Fruit fly (Drosophila melanogaster) whole organism, embryonic: Measurements from ENCODE around the gene CG3626.

ENCODE experiments used
- Abd-B ChIP-seq: fragments of 200-800 bp; sonication (Bioruptor generic); optimal IDR thresholded peaks from 2 replicates; lab custom pipeline; 2018; ENCODE audit warnings: missing biosample characterization, mild to moderate bottlenecking, missing genetic modification characterization, moderate library complexity
- CG10366 ChIP-seq: fragments of 200-800 bp; sonication (Bioruptor generic); IDR thresholded peaks from 2 replicates; pipeline ENCODE4 v1.3.6; 2022; ENCODE audit warnings: missing biosample characterization, missing genetic modification characterization
- CG11560 ChIP-seq: fragments of 200-800 bp; sonication (Bioruptor generic); IDR thresholded peaks from 3 replicates; pipeline ENCODE4 v1.3.6; 2022; ENCODE audit warnings: missing biosample characterization, missing genetic modification characterization
- CG11723 ChIP-seq: fragments of 200-800 bp; sonication (Bioruptor generic); optimal IDR thresholded peaks from 2 replicates; lab custom pipeline; 2017; ENCODE audit warnings: missing biosample characterization, mild to moderate bottlenecking, missing genetic modification characterization
- CG17829 ChIP-seq: fragments of 200-800 bp; optimal IDR thresholded peaks from 2 replicates; lab custom pipeline; 2019; ENCODE audit warnings: missing biosample characterization, mild to moderate bottlenecking, missing genetic modification characterization, moderate library complexity
- CG2712 ChIP-seq: fragments of 200-800 bp; optimal IDR thresholded peaks from 3 replicates; lab custom pipeline; 2019; ENCODE audit warnings: missing biosample characterization, mild to moderate bottlenecking, missing genetic modification characterization, moderate library complexity
- CG2889 ChIP-seq: fragments of 200-800 bp; sonication (Bioruptor generic); IDR thresholded peaks from 3 replicates; pipeline ENCODE4 v1.3.6; 2022; ENCODE audit warnings: missing biosample characterization, missing genetic modification characterization
- CG30431 ChIP-seq: fragments of 200-800 bp; sonication (Bioruptor generic); optimal IDR thresholded peaks from 2 replicates; lab custom pipeline; 2017; ENCODE audit warnings: missing biosample characterization, missing genetic modification characterization
- CG34224 ChIP-seq: fragments of 200-800 bp; sonication (Bioruptor generic); IDR thresholded peaks from 3 replicates; pipeline ENCODE4 v1.3.6; 2022; ENCODE audit warnings: missing biosample characterization, missing genetic modification characterization; ENCODE audit not compliant: partially characterized antibody
- CG6272 ChIP-seq: fragments of 200-800 bp; sonication (Bioruptor generic); IDR thresholded peaks from 2 replicates; pipeline ENCODE4 v1.3.6; 2022; ENCODE audit warnings: missing biosample characterization, missing genetic modification characterization
- CG6654 ChIP-seq: fragments of 200-800 bp; sonication (Bioruptor generic); optimal IDR thresholded peaks from 2 replicates; lab custom pipeline; 2017; ENCODE audit warnings: missing biosample characterization, mild to moderate bottlenecking, missing genetic modification characterization
- CG8944 ChIP-seq: fragments of 200-800 bp; sonication (Bioruptor generic); optimal IDR thresholded peaks from 3 replicates; lab custom pipeline; 2016; ENCODE audit warnings: missing biosample characterization, missing genetic modification characterization
- CG9727 ChIP-seq: fragments of 200-800 bp; sonication (Bioruptor generic); optimal IDR thresholded peaks from 3 replicates; lab custom pipeline; 2017; ENCODE audit warnings: missing biosample characterization, mild to moderate bottlenecking, missing genetic modification characterization
- Dfd ChIP-seq, 2 experiments: fragments of >200 bp; optimal IDR thresholded peaks; 2 replicates each; lab custom pipeline; 2017; ENCODE audit warnings: missing biosample characterization in 2 of 2, missing genetic modification characterization in 2 of 2
- Dref ChIP-seq: fragments of 200-800 bp; sonication (Bioruptor generic); IDR thresholded peaks from 2 replicates; pipeline ENCODE4 v1.3.6; 2022; ENCODE audit warnings: missing biosample characterization, missing genetic modification characterization
- Ets97D ChIP-seq: fragments of 200-800 bp; sonication (Bioruptor generic); optimal IDR thresholded peaks from 3 replicates; lab custom pipeline; 2016; ENCODE audit warnings: missing biosample characterization, missing genetic modification characterization
- Fer1 ChIP-seq: fragments of 200-800 bp; sonication (Bioruptor generic); optimal IDR thresholded peaks from 2 replicates; lab custom pipeline; 2017; ENCODE audit warnings: missing biosample characterization, mild to moderate bottlenecking, missing genetic modification characterization
- Gsc ChIP-seq: fragments of 200-800 bp; sonication (Bioruptor generic); IDR thresholded peaks from 2 replicates; pipeline ENCODE4 v1.3.6; 2022; ENCODE audit warnings: missing biosample characterization, missing genetic modification characterization
- HHEX ChIP-seq: fragments of 200-800 bp; sonication (Bioruptor generic); optimal IDR thresholded peaks from 3 replicates; lab custom pipeline; 2017; ENCODE audit warnings: missing biosample characterization, mild to moderate bottlenecking, missing genetic modification characterization, missing genetic modification reagents
- Hand ChIP-seq: fragments of 200-800 bp; sonication (Bioruptor generic); optimal IDR thresholded peaks from 2 replicates; lab custom pipeline; 2017; ENCODE audit warnings: mild to moderate bottlenecking, missing biosample characterization, missing genetic modification reagents, missing genetic modification characterization
- Hr39 ChIP-seq: fragments of >200 bp; optimal IDR thresholded peaks from 2 replicates; lab custom pipeline; 2017
- MESR4 ChIP-seq: fragments of 200-800 bp; sonication (Bioruptor generic); optimal IDR thresholded peaks from 2 replicates; lab custom pipeline; 2018; ENCODE audit warnings: missing biosample characterization, mild to moderate bottlenecking, missing genetic modification characterization, moderate library complexity
- NFAT ChIP-seq: fragments of 200-800 bp; sonication (Bioruptor generic); IDR thresholded peaks from 2 replicates; pipeline ENCODE4 v1.3.6; 2022; ENCODE audit warnings: missing biosample characterization, missing genetic modification characterization
- Nf-YB ChIP-seq: fragments of 200-800 bp; sonication (Bioruptor generic); optimal IDR thresholded peaks from 3 replicates; lab custom pipeline; 2019; ENCODE audit warnings: missing biosample characterization, mild to moderate bottlenecking, missing genetic modification characterization, moderate library complexity
- NfI ChIP-seq: fragments of 200-800 bp; sonication (Bioruptor generic); optimal IDR thresholded peaks from 3 replicates; lab custom pipeline; 2018; ENCODE audit warnings: missing biosample characterization, mild to moderate bottlenecking, missing genetic modification characterization, moderate library complexity
- Oaz ChIP-seq: fragments of 200-800 bp; sonication (Bioruptor generic); IDR thresholded peaks from 2 replicates; pipeline ENCODE4 v1.3.6; 2022; ENCODE audit warnings: missing biosample characterization, missing genetic modification characterization
- Poxn ChIP-seq: fragments of 200-800 bp; sonication (Bioruptor generic); IDR thresholded peaks from 2 replicates; pipeline ENCODE4 v1.3.6; 2022; ENCODE audit warnings: missing biosample characterization, missing genetic modification characterization
- Ssrp ChIP-seq: fragments of 200-800 bp; sonication (Bioruptor generic); optimal IDR thresholded peaks from 2 replicates; lab custom pipeline; 2018; ENCODE audit warnings: missing biosample characterization, mild to moderate bottlenecking, missing genetic modification characterization, moderate library complexity
- Stat92E ChIP-seq, 3 experiments: fragments of >200 bp in 2 of 3; fragments of 200-800 bp in 1 of 3; sonication (Bioruptor generic) in 1 of 3; optimal IDR thresholded peaks; 2 replicates each; lab custom pipeline; 2017 to 2019; ENCODE audit warnings: missing biosample characterization in 3 of 3, missing genetic modification characterization in 3 of 3, mild to moderate bottlenecking in 1 of 3, moderate library complexity in 1 of 3
- Trl ChIP-seq, 3 experiments: fragments of >200 bp in 2 of 3; fragments of 200-800 bp in 1 of 3; sonication (Bioruptor generic) in 1 of 3; optimal IDR thresholded peaks; 2 replicates in 1 of 3; 3 replicates in 2 of 3; lab custom pipeline; 2016 to 2017; ENCODE audit warnings: missing biosample characterization in 1 of 3, missing genetic modification characterization in 1 of 3
- aop ChIP-seq: fragments of 200-800 bp; sonication (Bioruptor generic); IDR thresholded peaks from 2 replicates; pipeline ENCODE4 v1.3.6; 2022; ENCODE audit warnings: missing biosample characterization, missing genetic modification characterization
- btn ChIP-seq: fragments of 200-800 bp; sonication (Bioruptor generic); optimal IDR thresholded peaks from 2 replicates; lab custom pipeline; 2016; ENCODE audit warnings: missing biosample characterization, missing genetic modification characterization
- cato ChIP-seq: fragments of 200-800 bp; sonication (Bioruptor generic); optimal IDR thresholded peaks from 2 replicates; lab custom pipeline; 2016; ENCODE audit warnings: missing biosample characterization, missing genetic modification characterization, borderline replicate concordance
- chinmo ChIP-seq: fragments of 200-800 bp; sonication (Bioruptor generic); IDR thresholded peaks from 4 replicates; pipeline ENCODE4 v1.3.6; 2022; ENCODE audit warnings: missing biosample characterization, missing genetic modification characterization; ENCODE audit not compliant: partially characterized antibody
- cwo ChIP-seq: fragments of 200-800 bp; sonication (Bioruptor generic); optimal IDR thresholded peaks from 3 replicates; lab custom pipeline; 2017; ENCODE audit warnings: missing biosample characterization, missing genetic modification characterization, mild to moderate bottlenecking, moderate library complexity, missing genetic modification reagents
- da ChIP-seq: fragments of 200-800 bp; sonication (Bioruptor generic); optimal IDR thresholded peaks from 2 replicates; lab custom pipeline; 2016; ENCODE audit warnings: missing biosample characterization, missing genetic modification characterization
- emc ChIP-seq: fragments of 200-800 bp; sonication (Bioruptor generic); optimal IDR thresholded peaks from 2 replicates; lab custom pipeline; 2016; ENCODE audit warnings: missing biosample characterization, missing genetic modification characterization
- eve ChIP-seq, 2 experiments: fragments of >200 bp; optimal IDR thresholded peaks; 2 replicates each; lab custom pipeline; 2017; ENCODE audit warnings: missing biosample characterization in 2 of 2, missing genetic modification characterization in 2 of 2
- ftz-f1 ChIP-seq: fragments of 200-800 bp; sonication (Bioruptor generic); optimal IDR thresholded peaks from 2 replicates; lab custom pipeline; 2016; ENCODE audit warnings: missing biosample characterization, missing genetic modification characterization
- hth ChIP-seq: fragments of >200 bp; optimal IDR thresholded peaks from 2 replicates; lab custom pipeline; 2017; ENCODE audit warnings: inconsistent platforms
- kah ChIP-seq: fragments of 200-800 bp; sonication (Bioruptor generic); optimal IDR thresholded peaks from 2 replicates; lab custom pipeline; 2018; ENCODE audit warnings: missing biosample characterization, mild to moderate bottlenecking, missing genetic modification characterization
- nerfin-1 ChIP-seq: fragments of 200-800 bp; sonication (Bioruptor generic); optimal IDR thresholded peaks from 3 replicates; lab custom pipeline; 2019; ENCODE audit warnings: missing biosample characterization, mild to moderate bottlenecking, missing genetic modification characterization, moderate library complexity
- onecut ChIP-seq: fragments of 200-800 bp; sonication (Bioruptor generic); IDR thresholded peaks from 2 replicates; pipeline ENCODE4 v1.3.6; 2022; ENCODE audit warnings: missing biosample characterization, missing genetic modification characterization
- pum ChIP-seq: fragments of 200-800 bp; sonication (Bioruptor generic); optimal IDR thresholded peaks from 2 replicates; lab custom pipeline; 2016; ENCODE audit warnings: missing biosample characterization, missing genetic modification characterization
- ro ChIP-seq: fragments of 200-800 bp; sonication (Bioruptor generic); IDR thresholded peaks from 2 replicates; pipeline ENCODE4 v1.3.6; 2022; ENCODE audit warnings: missing biosample characterization, missing genetic modification characterization
- scrt ChIP-seq: fragments of 200-800 bp; sonication (Bioruptor generic); optimal IDR thresholded peaks from 2 replicates; lab custom pipeline; 2018; ENCODE audit warnings: missing biosample characterization, mild to moderate bottlenecking, missing genetic modification characterization, moderate library complexity
- sr ChIP-seq: fragments of 200-800 bp; sonication (Bioruptor generic); IDR thresholded peaks from 3 replicates; pipeline ENCODE4 v1.3.6; 2022; ENCODE audit warnings: missing biosample characterization, missing genetic modification characterization
- stwl ChIP-seq: fragments of 200-800 bp; sonication (Bioruptor generic); optimal IDR thresholded peaks from 3 replicates; lab custom pipeline; 2018; ENCODE audit warnings: missing biosample characterization, mild to moderate bottlenecking, missing genetic modification characterization, moderate library complexity
- twi ChIP-seq: fragments of 200-800 bp; optimal IDR thresholded peaks from 2 replicates; lab custom pipeline; 2019; ENCODE audit warnings: missing biosample characterization, mild to moderate bottlenecking, missing genetic modification characterization, moderate library complexity
- vvl ChIP-seq: fragments of 200-800 bp; sonication (Bioruptor generic); IDR thresholded peaks from 2 replicates; pipeline ENCODE4 v1.3.6; 2022; ENCODE audit warnings: missing biosample characterization, missing genetic modification characterization
- zf30C ChIP-seq: fragments of 200-800 bp; sonication (Bioruptor generic); optimal IDR thresholded peaks from 3 replicates; lab custom pipeline; 2018; ENCODE audit warnings: missing biosample characterization, mild to moderate bottlenecking, missing genetic modification characterization

The CG3626 gene

DNA sequence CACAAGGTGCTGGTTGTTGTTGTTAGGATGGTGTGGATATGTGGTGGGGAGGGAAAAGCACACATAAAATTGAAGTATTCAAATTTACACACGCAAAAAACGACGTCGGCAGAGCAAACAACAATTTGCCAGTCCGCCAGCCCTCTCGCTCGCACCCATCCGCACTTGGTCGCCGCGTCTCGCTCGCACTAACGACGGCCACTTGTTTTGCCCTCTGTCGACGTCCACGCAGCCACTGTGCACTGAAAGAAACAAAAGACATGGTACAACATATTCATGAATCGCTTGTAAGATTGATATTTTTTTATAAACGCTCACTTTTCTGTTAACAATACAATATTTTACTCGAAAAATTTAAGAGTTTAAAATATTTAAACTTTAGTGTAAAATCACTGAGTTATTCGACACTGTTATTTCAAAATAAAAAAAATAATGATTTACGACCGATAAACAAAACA lies 42.3 kb upstream of the CG3626 start (continued):
- TF ChIP-seq stwl (tag; lab: Kevin White, UChicago) (no peak), CG2889 (GFP tag; lab: Robert Waterston, UW) (no peak), HHEX (GFP tag; lab: Kevin White, UChicago) (peak; percentile 45), CG8944 (GFP tag; lab: Kevin White, UChicago) (no peak), CG2712 (peak; percentile 60), cato (GFP tag; lab: Kevin White, UChicago) (no peak), NfI (GFP tag; lab: Kevin White, UChicago) (peak; percentile 53), Dref (GFP tag; lab: Robert Waterston, UW) (no peak), Ssrp (tag; lab: Kevin White, UChicago) (peak; percentile 38), Fer1 (GFP tag; lab: Kevin White, UChicago) (peak; percentile 60), CG30431 (GFP tag; lab: Kevin White, UChicago) (peak; percentile 19), pum (GFP tag; lab: Kevin White, UChicago) (peak; percentile 3), CG11560 (tag; lab: Robert Waterston, UW) (0 out of 3 replicates have a peak, but pooled peaks have one; percentile 38), Abd-B (GFP tag; lab: Kevin White, UChicago) (peak; percentile 41), zf30C (peak; percentile 39), Nf-YB (peak; percentile 41), Stat92E (GFP tag; optimal IDR thresholded peaks at IDR 0.05; lab: Kevin White, UChicago) (no peak), sr (0 out of 3 replicates have a peak, but pooled peaks have one; percentile 20), ro (GFP tag; lab: Robert Waterston, UW) (no peak), ftz-f1 (no peak), Trl (optimal IDR thresholded peaks at IDR 0.05; lab: Kevin White, UChicago) (no peak), Trl (GFP tag; optimal IDR thresholded peaks at IDR 0.05; lab: Kevin White, UChicago) (peak; percentile 8), CG11723 (peak; percentile 2), NFAT (no peak), kah (peak; percentile 76), cwo (GFP tag; lab: Kevin White, UChicago) (peak; percentile 65), Dfd (GFP tag; optimal IDR thresholded peaks at IDR 0.05; lab: Kevin White, UChicago) (no peak), Oaz (GFP tag; lab: Robert Waterston, UW) (no peak), Hand (GFP tag; lab: Kevin White, UChicago) (no peak), twi (tag; lab: Kevin White, UChicago) (no peak), da (no peak), MESR4 (GFP tag; lab: Kevin White, UChicago) (no peak), eve (GFP tag; optimal IDR thresholded peaks at IDR 0.05; lab: Kevin White, UChicago) (no peak), CG34224 (GFP tag; lab: Robert Waterston, UW) (no peak), hth (lab: Kevin White, UChicago) (no peak), Poxn (GFP tag; lab: Robert Waterston, UW) (no peak), Hr39 (lab: Kevin White, UChicago) (no peak), aop (GFP tag; lab: Robert Waterston, UW) (no peak), CG6272 (GFP tag; lab: Robert Waterston, UW) (peak; percentile 31), Gsc (no peak), scrt (GFP tag; lab: Kevin White, UChicago) (peak; percentile 43), chinmo (GFP tag; lab: Robert Waterston, UW) (0 out of 4 replicates have a peak, but pooled peaks have one; percentile 16), btn (GFP tag; lab: Kevin White, UChicago) (no peak), vvl (GFP tag; lab: Robert Waterston, UW) (0 out of 2 replicates have a peak, but pooled peaks have one; percentile 48), Ets97D (GFP tag; lab: Kevin White, UChicago) (peak; percentile 13), CG17829 (tag; lab: Kevin White, UChicago) (peak; percentile 28), CG9727 (GFP tag; lab: Kevin White, UChicago) (peak; percentile 66), emc (GFP tag; lab: Kevin White, UChicago) (peak; percentile 49), CG6654 (GFP tag; lab: Kevin White, UChicago) (no peak), nerfin-1 (no peak), onecut (GFP tag; lab: Robert Waterston, UW) (peak; percentile 16; the same call in 1 of the 2 replicates), CG10366 (GFP tag; lab: Robert Waterston, UW) (no peak; the same call in 1 of the 2 replicates)
